Fruit fly (Drosophila melanogaster): ENCODE data around the gene ND-20L.

dm6 chr3R:29503406-29504116 lies 12.0 kb upstream of the ND-20L start, which contains the start of gene Trc8:
- TF ChIP-seq ovo (GFP tag; optimal IDR thresholded peaks at IDR 0.05) (no peak), bab1 (GFP tag; optimal IDR thresholded peaks at IDR 0.05) (peak; percentile 27), Mnt (GFP tag; optimal IDR thresholded peaks at IDR 0.05) (no peak), kay (GFP tag; ENCODE audit: borderline replicate concordance) (no peak)

Measured in whole organism, adult.